Worm (Caenorhabditis elegans): Measurements from ENCODE around the gene rnp-9.
A peak's percentile ranks its signal among the peaks of the same experiment; 100 is the strongest.

rnp-9 gene

DNA sequence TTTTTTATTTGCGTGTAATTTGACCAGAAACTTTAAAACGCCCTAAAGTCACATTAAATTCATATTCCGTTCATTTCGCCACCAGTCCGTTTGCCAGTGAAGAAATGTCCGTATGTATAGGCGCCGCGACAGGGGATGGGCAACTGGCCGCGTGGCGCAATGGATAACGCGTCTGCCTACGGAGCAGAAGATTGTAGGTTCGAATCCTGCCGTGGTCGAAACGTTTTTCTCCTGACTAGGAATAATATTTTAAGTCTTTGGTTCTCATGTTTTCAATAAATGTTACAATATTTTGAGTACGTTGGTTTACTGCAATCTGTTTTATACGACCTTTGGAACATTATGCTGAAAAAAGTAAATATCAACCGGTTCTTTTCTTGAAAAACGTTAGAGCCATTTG lies 22.1 kb upstream of the rnp-9 start (continued):
- TF ChIP-seq atf-7 (tag; optimal IDR thresholded peaks at IDR 0.05) (peak; percentile 35), ceh-91 (GFP tag; IDR thresholded peaks at IDR 0.05) (no peak), B0261.1 (tag; optimal IDR thresholded peaks at IDR 0.05) (peak; percentile 90), T07F8.4 (tag; optimal IDR thresholded peaks at IDR 0.05) (peak; percentile 65), mes-4 (tag; optimal IDR thresholded peaks at IDR 0.05) (peak; percentile 37), B0336.3 (GFP tag; IDR thresholded peaks at IDR 0.05) (peak; percentile 73), nhr-27 (tag; optimal IDR thresholded peaks at IDR 0.05) (no peak), snpc-4 (GFP tag; optimal IDR thresholded peaks at IDR 0.05) (peak; percentile 74), snpc-4 (tag; optimal IDR thresholded peaks at IDR 0.05) (peak in 3 of 4 experiments; percentile 44 to 69 (median 48)), nfya-1 (tag; optimal IDR thresholded peaks at IDR 0.05; ENCODE audit: borderline replicate concordance, insufficient read depth) (no peak), F39B2.1 (GFP tag; IDR thresholded peaks at IDR 0.05) (no peak), ceh-40 (GFP tag; IDR thresholded peaks at IDR 0.05) (peak; percentile 56; the same call in 1 of the 2 replicates), egl-44 (GFP tag; IDR thresholded peaks at IDR 0.05) (peak; percentile 33; the same call in 1 of the 2 replicates), aptf-2 (GFP tag; conservative IDR thresholded peaks at IDR 0.05) (no peak), rpc-1 (optimal IDR thresholded peaks at IDR 0.05) (peak; percentile 89), rpc-1 (tag; optimal IDR thresholded peaks at IDR 0.05) (peak; percentile 89), ceh-100 (GFP tag; IDR thresholded peaks at IDR 0.05) (peak; percentile 48; the same call in 1 of the 2 replicates), cebp-1 (GFP tag; IDR thresholded peaks at IDR 0.05) (no peak), cebp-1 (tag; optimal IDR thresholded peaks at IDR 0.05) (peak; percentile 74), hmg-20 (GFP tag; IDR thresholded peaks at IDR 0.05) (0 out of 2 replicates have a peak, but pooled peaks have one; percentile 63), dpff-1 (tag; optimal IDR thresholded peaks at IDR 0.05) (no peak), bed-2 (GFP tag; IDR thresholded peaks at IDR 0.05) (no peak), unc-130 (GFP tag; optimal IDR thresholded peaks at IDR 0.05) (peak; percentile 47), ztf-6 (GFP tag; IDR thresholded peaks at IDR 0.05) (peak; percentile 52; the same call in 1 of the 2 replicates), akir-1 (GFP tag; optimal IDR thresholded peaks at IDR 0.05) (no peak), nhr-80 (tag; optimal IDR thresholded peaks at IDR 0.05) (peak; percentile 16), attf-3 (GFP tag; conservative IDR thresholded peaks at IDR 0.05) (no peak; the same call in 1 of the 2 replicates), dpl-1 (GFP tag; optimal IDR thresholded peaks at IDR 0.05) (no peak), nfyb-1 (GFP tag; IDR thresholded peaks at IDR 0.05) (peak; percentile 88), F49E8.2 (tag; optimal IDR thresholded peaks at IDR 0.05; ENCODE audit: insufficient read depth) (no peak), ekl-4 (GFP tag; IDR thresholded peaks at IDR 0.05) (no peak), efl-1 (GFP tag; optimal IDR thresholded peaks at IDR 0.05) (no peak), fkh-3 (tag; optimal IDR thresholded peaks at IDR 0.05) (peak; percentile 46), hrde-1 (tag; optimal IDR thresholded peaks at IDR 0.05; ENCODE audit: borderline replicate concordance) (peak; percentile 73), nfya-2 (GFP tag; IDR thresholded peaks at IDR 0.05) (no peak), ztf-3 (GFP tag; optimal IDR thresholded peaks at IDR 0.05) (no peak), die-1 (tag; optimal IDR thresholded peaks at IDR 0.05) (peak; percentile 85), unc-62 (GFP tag; optimal IDR thresholded peaks at IDR 0.05) (no peak), Y79H2A.3 (GFP tag; conservative IDR thresholded peaks at IDR 0.05) (no peak), mxl-1 (tag; optimal IDR thresholded peaks at IDR 0.05) (peak; percentile 62), C17E4.6 (GFP tag; IDR thresholded peaks at IDR 0.05) (no peak), tbp1 (GFP tag; optimal IDR thresholded peaks at IDR 0.05) (peak; percentile 95), ztf-28 (GFP tag; IDR thresholded peaks at IDR 0.05) (peak; percentile 72), lin-26 (GFP tag; IDR thresholded peaks at IDR 0.05) (peak; percentile 94), lag-1 (GFP tag; IDR thresholded peaks at IDR 0.05) (no peak), nhr-90 (tag; optimal IDR thresholded peaks at IDR 0.05) (peak; percentile 75), snpc-3.4 (tag; optimal IDR thresholded peaks at IDR 0.05) (peak; percentile 69), K11D2.4 (GFP tag; IDR thresholded peaks at IDR 0.05) (peak; percentile 64), Y95B8A.8 (GFP tag; IDR thresholded peaks at IDR 0.05) (0 out of 2 replicates have a peak, but pooled peaks have one; percentile 21), dox-1 (GFP tag; IDR thresholded peaks at IDR 0.05) (peak; percentile 85)
